Worm (Caenorhabditis elegans): ENCODE measurements around the gene myo-6.

myo-6 gene

DNA sequence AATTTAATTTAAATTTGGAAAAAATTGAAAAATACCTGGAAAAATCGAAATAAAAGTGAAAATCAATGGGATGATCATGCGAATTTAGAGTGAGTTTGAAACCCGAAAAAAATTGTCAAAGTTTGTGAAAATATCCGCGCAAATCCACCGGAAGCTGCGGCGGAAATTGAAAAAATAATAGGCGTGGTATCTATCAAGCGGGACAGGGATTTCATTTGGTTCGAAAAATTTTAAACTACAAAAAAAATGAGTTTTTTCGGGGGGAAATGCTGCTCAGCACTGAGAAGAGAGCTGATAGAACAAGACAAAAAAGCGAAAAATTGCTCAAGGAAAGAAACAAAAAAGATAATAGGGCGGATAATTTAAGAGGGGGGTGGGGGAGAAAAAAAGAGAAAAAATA lies 38.6 kb upstream of the myo-6 start, which contains the start of gene T03F6.9:
TSS of gene T03F6.9 (minus strand) at position 101 of the 400 bp plus-strand sequence.
- TF ChIP-seq fos-1 (tag; optimal IDR thresholded peaks at IDR 0.05), result no peak
- TF ChIP-seq mab-5 (tag; optimal IDR thresholded peaks at IDR 0.05), result no peak
- no peak for TF ChIP-seq lin-11 (tag; optimal IDR thresholded peaks at IDR 0.05)

DNA sequence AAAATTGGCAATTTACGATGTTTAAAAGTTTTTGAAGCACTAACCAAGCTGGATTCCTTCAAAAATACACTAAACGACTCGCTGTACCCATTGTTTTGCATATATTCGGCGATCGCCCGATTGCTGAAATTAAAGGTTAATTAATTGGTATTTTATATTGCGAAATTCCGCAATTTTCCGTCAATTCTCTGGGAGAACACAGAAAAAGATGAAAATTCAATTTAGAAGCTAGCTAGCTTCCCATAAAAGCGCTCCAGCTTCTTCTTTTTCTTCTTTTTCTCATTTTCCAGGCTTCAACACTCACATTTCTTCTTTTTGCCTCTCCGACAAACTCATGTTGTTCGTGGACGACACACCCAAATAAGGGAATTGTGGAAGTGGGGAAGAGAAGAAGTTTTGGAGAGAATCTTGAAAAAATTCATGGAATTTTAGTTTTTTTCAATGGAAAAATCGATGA lies 33.3 kb upstream of the myo-6 start, which contains the start of gene lis-1:
TSS of gene lis-1 (minus strand) at position 407 of the 457 bp plus-strand sequence.
- TF ChIP-seq blmp-1 (tag; optimal IDR thresholded peaks at IDR 0.05; ENCODE audit: insufficient read depth) (no peak), nhr-12 (tag; optimal IDR thresholded peaks at IDR 0.05) (no peak), lsy-2 (tag; optimal IDR thresholded peaks at IDR 0.05) (peak in 1 of 2 experiments; percentile 46), dmd-4 (tag; optimal IDR thresholded peaks at IDR 0.05) (no peak), ztf-1 (GFP tag; conservative IDR thresholded peaks at IDR 0.05) (no peak), mbf-1 (tag; optimal IDR thresholded peaks at IDR 0.05) (no peak)

DNA sequence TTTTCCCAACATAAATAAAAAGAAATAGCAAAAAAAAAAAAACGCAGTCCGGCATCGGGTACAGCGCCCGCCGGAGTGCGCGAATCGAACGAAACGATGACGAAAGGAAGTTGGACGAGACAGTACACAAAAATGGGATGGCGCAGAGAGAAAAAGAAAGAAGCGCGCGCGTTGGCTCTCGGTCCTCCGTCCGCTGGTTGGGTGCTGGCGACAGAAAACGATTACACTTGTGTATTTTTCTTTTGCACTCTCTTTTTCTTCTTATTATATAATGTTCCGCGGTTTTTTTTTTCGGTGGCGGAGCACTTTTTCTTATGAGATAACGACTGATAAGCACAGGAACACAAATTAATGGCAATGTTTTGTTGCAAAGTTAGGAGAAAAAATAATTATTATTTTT lies 32.3 kb upstream of the myo-6 start:
- no peak for TF ChIP-seq mbf-1 (tag; optimal IDR thresholded peaks at IDR 0.05)
- TF ChIP-seq nhr-11 (tag; optimal IDR thresholded peaks at IDR 0.05), result no peak
- no peak for TF ChIP-seq sem-4 (tag; optimal IDR thresholded peaks at IDR 0.05)
- peak; percentile 32 for TF ChIP-seq sma-3 (GFP tag; optimal IDR thresholded peaks at IDR 0.05)
- no peak for TF ChIP-seq nhr-237 (tag; optimal IDR thresholded peaks at IDR 0.05)
- no peak for TF ChIP-seq blmp-1 (tag; optimal IDR thresholded peaks at IDR 0.05; ENCODE audit: insufficient read depth)
- no peak for TF ChIP-seq nhr-6 (tag; optimal IDR thresholded peaks at IDR 0.05)
- peak; percentile 77 for TF ChIP-seq F13H6.1 (tag; optimal IDR thresholded peaks at IDR 0.05)
- TF ChIP-seq nhr-12 (tag; optimal IDR thresholded peaks at IDR 0.05), result no peak
- no peak for TF ChIP-seq elt-1 (tag; optimal IDR thresholded peaks at IDR 0.05)
- peak; percentile 8 to 67 for TF ChIP-seq lsy-2 (tag; optimal IDR thresholded peaks at IDR 0.05)
- no peak for TF ChIP-seq unc-39 (tag; optimal IDR thresholded peaks at IDR 0.05)
- TF ChIP-seq skn-1 (tag; optimal IDR thresholded peaks at IDR 0.05), result no peak
- TF ChIP-seq nhr-77 (tag; optimal IDR thresholded peaks at IDR 0.05), result no peak
- TF ChIP-seq alr-1 (tag; optimal IDR thresholded peaks at IDR 0.05), result no peak
- TF ChIP-seq lin-39 (tag; optimal IDR thresholded peaks at IDR 0.05), result no peak
- TF ChIP-seq fos-1 (tag; optimal IDR thresholded peaks at IDR 0.05), result peak; percentile 86
- TF ChIP-seq ztf-11 (tag; optimal IDR thresholded peaks at IDR 0.05), result no peak
- no peak for TF ChIP-seq nhr-23 (tag; optimal IDR thresholded peaks at IDR 0.05)
- no peak for TF ChIP-seq ama-1 (optimal IDR thresholded peaks at IDR 0.05)
- no peak for TF ChIP-seq snpc-4 (tag; optimal IDR thresholded peaks at IDR 0.05)
- peak in 1 of 2 experiments; percentile 19 for TF ChIP-seq mdl-1 (tag; optimal IDR thresholded peaks at IDR 0.05)
- no peak for TF ChIP-seq ceh-16 (tag; optimal IDR thresholded peaks at IDR 0.05)
- TF ChIP-seq lin-11 (tag; optimal IDR thresholded peaks at IDR 0.05), result peak; percentile 36
- TF ChIP-seq gmeb-1 (tag; optimal IDR thresholded peaks at IDR 0.05), result peak; percentile 24
- no peak for TF ChIP-seq sma-9 (GFP tag; optimal IDR thresholded peaks at IDR 0.05)
- no peak for TF ChIP-seq sma-9 (tag; optimal IDR thresholded peaks at IDR 0.05)
- TF ChIP-seq crh-2 (tag; optimal IDR thresholded peaks at IDR 0.05), result peak; percentile 52
- no peak for TF ChIP-seq aly-2 (tag; optimal IDR thresholded peaks at IDR 0.05)
- TF ChIP-seq zag-1 (tag; optimal IDR thresholded peaks at IDR 0.05), result peak; percentile 13
- no peak for TF ChIP-seq R02D3.7 (tag; optimal IDR thresholded peaks at IDR 0.05)
- TF ChIP-seq ztf-4 (tag; optimal IDR thresholded peaks at IDR 0.05), result no peak
- TF ChIP-seq elt-3 (tag; optimal IDR thresholded peaks at IDR 0.05), result no peak
- no peak for TF ChIP-seq nhr-10 (tag; optimal IDR thresholded peaks at IDR 0.05)
- TF ChIP-seq nhr-21 (tag; optimal IDR thresholded peaks at IDR 0.05), result no peak
- TF ChIP-seq dmd-4 (tag; optimal IDR thresholded peaks at IDR 0.05), result no peak
- no peak for TF ChIP-seq peb-1 (tag; optimal IDR thresholded peaks at IDR 0.05)
- no peak for TF ChIP-seq Y55F3AM.14 (GFP tag; optimal IDR thresholded peaks at IDR 0.05)
- TF ChIP-seq C34F6.9 (tag; optimal IDR thresholded peaks at IDR 0.05), result peak; percentile 40
- no peak for TF ChIP-seq nhr-25 (tag; optimal IDR thresholded peaks at IDR 0.05)
- peak; percentile 54 for TF ChIP-seq unc-55 (GFP tag; optimal IDR thresholded peaks at IDR 0.05)
- TF ChIP-seq ztf-1 (GFP tag; conservative IDR thresholded peaks at IDR 0.05), result no peak
- no peak for TF ChIP-seq unc-62 (GFP tag; optimal IDR thresholded peaks at IDR 0.05)
- no peak for TF ChIP-seq ceh-82 (tag; optimal IDR thresholded peaks at IDR 0.05)
- no peak for TF ChIP-seq mab-5 (tag; optimal IDR thresholded peaks at IDR 0.05)
- TF ChIP-seq lin-13 (GFP tag; optimal IDR thresholded peaks at IDR 0.05), result no peak
- TF ChIP-seq egl-27 (tag; optimal IDR thresholded peaks at IDR 0.05), result no peak
- TF ChIP-seq ZK546.5 (tag; optimal IDR thresholded peaks at IDR 0.05), result no peak
- peak; percentile 24 for TF ChIP-seq nhr-129 (tag; optimal IDR thresholded peaks at IDR 0.05)
